Worm (Caenorhabditis elegans): ENCODE data around the gene ncs-4.

DNA sequence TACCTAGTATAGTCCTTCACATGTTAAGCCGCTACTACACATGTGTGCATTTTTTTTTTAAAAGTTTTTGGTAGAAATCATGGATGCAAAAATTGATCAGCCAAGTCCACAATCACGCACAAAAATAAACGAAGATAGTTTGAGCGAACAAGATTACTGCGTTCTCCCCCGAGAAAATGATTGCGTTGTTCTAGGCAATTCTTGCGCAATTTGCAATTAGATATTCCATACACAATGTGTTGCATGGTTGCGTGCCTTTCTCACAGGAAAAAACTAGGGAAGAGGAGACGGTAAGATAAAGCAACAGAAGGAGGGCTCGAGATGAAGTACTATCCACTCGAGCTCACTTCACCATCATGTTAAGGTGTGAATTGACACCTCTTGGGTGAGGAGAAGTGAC, 29.7 kb downstream of the ncs-4 start:
- TF ChIP-seq lin-11 (tag; optimal IDR thresholded peaks at IDR 0.05) (no peak), ceh-18 (tag; optimal IDR thresholded peaks at IDR 0.05) (no peak), hlh-30 (tag; optimal IDR thresholded peaks at IDR 0.05; ENCODE audit: insufficient read depth) (no peak), syd-9 (tag; optimal IDR thresholded peaks at IDR 0.05) (no peak)

All from whole organism, late embryonic.